Worm (Caenorhabditis elegans): Measurements from ENCODE around the gene hdl-2.

The hdl-2 gene

ce11 chrIV:8866092-8866491, 7.9 kb upstream of the hdl-2 start:
- TF ChIP-seq sem-4 (tag; optimal IDR thresholded peaks at IDR 0.05), result peak; percentile 87
- TF ChIP-seq blmp-1 (tag; optimal IDR thresholded peaks at IDR 0.05; ENCODE audit: insufficient read depth), result peak; percentile 75
- TF ChIP-seq mab-5 (tag; optimal IDR thresholded peaks at IDR 0.05), result no peak
- TF ChIP-seq mbf-1 (tag; optimal IDR thresholded peaks at IDR 0.05), result no peak
- no peak for TF ChIP-seq lin-39 (tag; optimal IDR thresholded peaks at IDR 0.05)
- peak; percentile 35 for TF ChIP-seq ama-1 (optimal IDR thresholded peaks at IDR 0.05)
- peak; percentile 55 for TF ChIP-seq sma-9 (GFP tag; optimal IDR thresholded peaks at IDR 0.05)
- no peak for TF ChIP-seq sma-9 (tag; optimal IDR thresholded peaks at IDR 0.05)
- peak; percentile 71 for TF ChIP-seq nhr-25 (tag; optimal IDR thresholded peaks at IDR 0.05)
- TF ChIP-seq nhr-21 (tag; optimal IDR thresholded peaks at IDR 0.05), result peak; percentile 52
- TF ChIP-seq C34F6.9 (tag; optimal IDR thresholded peaks at IDR 0.05), result peak; percentile 53
- TF ChIP-seq Y55F3AM.14 (GFP tag; optimal IDR thresholded peaks at IDR 0.05), result peak; percentile 63
- TF ChIP-seq sma-3 (GFP tag; optimal IDR thresholded peaks at IDR 0.05), result peak; percentile 77
- peak; percentile 86 for TF ChIP-seq nhr-129 (tag; optimal IDR thresholded peaks at IDR 0.05)
- peak in 1 of 2 experiments; percentile 53 for TF ChIP-seq lsy-2 (tag; optimal IDR thresholded peaks at IDR 0.05)
- no peak for TF ChIP-seq nhr-10 (tag; optimal IDR thresholded peaks at IDR 0.05)
- peak; percentile 23 for TF ChIP-seq egl-27 (tag; optimal IDR thresholded peaks at IDR 0.05)
- no peak for TF ChIP-seq aly-2 (tag; optimal IDR thresholded peaks at IDR 0.05)
- TF ChIP-seq crh-2 (tag; optimal IDR thresholded peaks at IDR 0.05), result peak; percentile 53
- peak; percentile 29 for TF ChIP-seq snpc-4 (tag; optimal IDR thresholded peaks at IDR 0.05)
- TF ChIP-seq fos-1 (tag; optimal IDR thresholded peaks at IDR 0.05), result peak; percentile 93
- TF ChIP-seq gmeb-1 (tag; optimal IDR thresholded peaks at IDR 0.05), result peak; percentile 11
- TF ChIP-seq F13H6.1 (tag; optimal IDR thresholded peaks at IDR 0.05), result peak; percentile 79

- TF ChIP-seq alr-1 (tag; optimal IDR thresholded peaks at IDR 0.05) (no peak), ama-1 (optimal IDR thresholded peaks at IDR 0.05) (no peak), nhr-21 (tag; optimal IDR thresholded peaks at IDR 0.05) (no peak), crh-2 (tag; optimal IDR thresholded peaks at IDR 0.05) (peak; percentile 6), elt-1 (tag; optimal IDR thresholded peaks at IDR 0.05) (no peak), lin-11 (tag; optimal IDR thresholded peaks at IDR 0.05) (no peak), ceh-82 (tag; optimal IDR thresholded peaks at IDR 0.05) (no peak), sma-9 (GFP tag; optimal IDR thresholded peaks at IDR 0.05) (peak; percentile 44), sma-9 (tag; optimal IDR thresholded peaks at IDR 0.05) (no peak), fos-1 (tag; optimal IDR thresholded peaks at IDR 0.05) (peak; percentile 23), R02D3.7 (tag; optimal IDR thresholded peaks at IDR 0.05) (no peak), peb-1 (tag; optimal IDR thresholded peaks at IDR 0.05) (no peak), lsy-2 (tag; optimal IDR thresholded peaks at IDR 0.05) (peak in 1 of 2 experiments; percentile 10)
Measured at ce11 chrIV:8867562-8867961, 6.4 kb upstream of the hdl-2 start.

- TF ChIP-seq ztf-4 (tag; optimal IDR thresholded peaks at IDR 0.05) (no peak), nhr-11 (tag; optimal IDR thresholded peaks at IDR 0.05) (no peak), nhr-129 (tag; optimal IDR thresholded peaks at IDR 0.05) (no peak), snpc-4 (tag; optimal IDR thresholded peaks at IDR 0.05) (peak; percentile 12), gmeb-1 (tag; optimal IDR thresholded peaks at IDR 0.05) (peak; percentile 94), fos-1 (tag; optimal IDR thresholded peaks at IDR 0.05) (no peak), unc-39 (tag; optimal IDR thresholded peaks at IDR 0.05) (no peak), dmd-4 (tag; optimal IDR thresholded peaks at IDR 0.05) (no peak), elt-3 (tag; optimal IDR thresholded peaks at IDR 0.05) (no peak), sma-3 (GFP tag; optimal IDR thresholded peaks at IDR 0.05) (peak; percentile 20), sma-9 (GFP tag; optimal IDR thresholded peaks at IDR 0.05) (no peak), sma-9 (tag; optimal IDR thresholded peaks at IDR 0.05) (no peak), nhr-237 (tag; optimal IDR thresholded peaks at IDR 0.05) (no peak)
Measured at ce11 chrIV:8869624-8870023, 4.3 kb upstream of the hdl-2 start, which contains the start of gene npp-23. Gene npp-23 (minus strand): TSS chrIV:8869679.

- TF ChIP-seq ceh-16 (tag; optimal IDR thresholded peaks at IDR 0.05) (no peak), nhr-23 (tag; optimal IDR thresholded peaks at IDR 0.05) (no peak), sma-3 (GFP tag; optimal IDR thresholded peaks at IDR 0.05) (no peak), mdl-1 (tag; optimal IDR thresholded peaks at IDR 0.05) (no peak), F13H6.1 (tag; optimal IDR thresholded peaks at IDR 0.05) (no peak)
Measured at ce11 chrIV:8872958-8873357, 989 bp upstream of the hdl-2 start, which contains the start of gene C09G9.3. Gene C09G9.3 (minus strand): TSS chrIV:8873058.
